Fruit fly (Drosophila melanogaster): ENCODE data around the gene Srp14.

DNA sequence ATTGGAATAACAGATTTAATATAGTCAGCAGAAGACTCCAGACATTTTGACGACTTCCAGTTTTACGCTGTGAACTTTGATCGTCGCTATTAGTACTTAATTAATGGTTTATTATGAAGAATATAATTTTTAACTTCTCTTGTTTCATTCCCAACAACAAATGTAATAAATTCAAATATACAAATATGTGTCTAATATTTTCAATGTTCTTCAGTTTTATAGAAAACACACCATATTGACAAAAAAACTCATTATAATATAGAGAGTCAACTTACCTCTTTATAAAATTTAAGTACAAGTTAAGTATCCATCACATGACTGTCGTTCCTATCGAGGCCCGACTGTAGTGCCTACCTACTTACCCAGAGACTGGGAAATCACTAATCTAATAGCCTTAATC is 6.6 kb upstream of the Srp14 start:
- TF ChIP-seq Hr39 (GFP tag; optimal IDR thresholded peaks at IDR 0.05), result no peak
- no peak for TF ChIP-seq Eip93F (GFP tag; optimal IDR thresholded peaks at IDR 0.05)
- no peak for TF ChIP-seq CG6808 (GFP tag; optimal IDR thresholded peaks at IDR 0.05)

Data from whole organism, prepupa.